Fruit fly (Drosophila melanogaster): Measurements from ENCODE around the gene CG6999.

dm6 chrX:9062665-9063064, 25.5 kb upstream of the CG6999 start:
- TF ChIP-seq foxo (GFP tag; optimal IDR thresholded peaks at IDR 0.05): peak in 1 of 2 experiments; percentile 60
- TF ChIP-seq usp (GFP tag; optimal IDR thresholded peaks at IDR 0.05): no peak
- TF ChIP-seq CG9705 (GFP tag; optimal IDR thresholded peaks at IDR 0.05): no peak
- no peak for TF ChIP-seq dmrt93B (GFP tag; optimal IDR thresholded peaks at IDR 0.05)
- TF ChIP-seq h (GFP tag; optimal IDR thresholded peaks at IDR 0.05): peak; percentile 61

All from whole organism, wandering third instar larva.